Fruit fly (Drosophila melanogaster) whole organism, embryonic: ENCODE data around the gene r2d2.

Experiments used
- Blimp-1 ChIP-seq: fragments of 200-800 bp; sonication (Bioruptor generic); optimal IDR thresholded peaks from 3 replicates; lab custom pipeline; 2018; ENCODE audit warnings: missing biosample characterization, missing genetic modification characterization, mild to moderate bottlenecking, moderate library complexity, missing genetic modification reagents
- CG10209 ChIP-seq: fragments of 200-800 bp; sonication (Bioruptor generic); optimal IDR thresholded peaks from 3 replicates; lab custom pipeline; 2017; ENCODE audit warnings: missing biosample characterization, mild to moderate bottlenecking, missing genetic modification characterization, missing genetic modification reagents
- CG10274 ChIP-seq: fragments of 200-800 bp; sonication (Bioruptor generic); optimal IDR thresholded peaks from 3 replicates; lab custom pipeline; 2017; ENCODE audit warnings: missing biosample characterization, mild to moderate bottlenecking, missing genetic modification characterization
- CG10543 ChIP-seq: fragments of 200-800 bp; sonication (Bioruptor generic); optimal IDR thresholded peaks from 3 replicates; lab custom pipeline; 2017; ENCODE audit warnings: missing biosample characterization, mild to moderate bottlenecking, missing genetic modification characterization, moderate library complexity
- CG11093 ChIP-seq: fragments of 200-800 bp; sonication (Bioruptor generic); IDR thresholded peaks from 3 replicates; pipeline ENCODE4 v1.3.6; 2022; ENCODE audit warnings: missing biosample characterization, missing genetic modification characterization
- CG11247 ChIP-seq: fragments of 200-800 bp; sonication (Bioruptor generic); IDR thresholded peaks from 2 replicates; pipeline ENCODE4 v1.3.6; 2022; ENCODE audit warnings: missing biosample characterization, missing genetic modification characterization
- CG11456 ChIP-seq: fragments of 200-800 bp; sonication (Bioruptor generic); IDR thresholded peaks from 3 replicates; pipeline ENCODE4 v1.3.6; 2022; ENCODE audit warnings: missing biosample characterization, missing genetic modification characterization
- CG1233 ChIP-seq: fragments of 200-800 bp; sonication (Bioruptor generic); optimal IDR thresholded peaks from 4 replicates; lab custom pipeline; 2018; ENCODE audit warnings: missing biosample characterization, mild to moderate bottlenecking, missing genetic modification characterization
- CG13624 ChIP-seq: fragments of 200-800 bp; sonication (Bioruptor generic); optimal IDR thresholded peaks from 2 replicates; lab custom pipeline; 2016; ENCODE audit warnings: missing biosample characterization, missing genetic modification characterization
- CG15479 ChIP-seq: fragments of 200-800 bp; sonication (Bioruptor generic); optimal IDR thresholded peaks from 3 replicates; lab custom pipeline; 2019; ENCODE audit warnings: missing biosample characterization, mild to moderate bottlenecking, missing genetic modification characterization, moderate library complexity
- CG15696 ChIP-seq: fragments of 200-800 bp; sonication (Bioruptor generic); optimal IDR thresholded peaks from 2 replicates; lab custom pipeline; 2019; ENCODE audit warnings: missing biosample characterization, mild to moderate bottlenecking, missing genetic modification characterization, moderate library complexity
- CG17385 ChIP-seq: fragments of 200-800 bp; sonication (Bioruptor generic); optimal IDR thresholded peaks from 3 replicates; lab custom pipeline; 2018; ENCODE audit warnings: missing biosample characterization, mild to moderate bottlenecking, missing genetic modification characterization
- CG2120 ChIP-seq: fragments of 200-800 bp; sonication (Bioruptor generic); optimal IDR thresholded peaks from 3 replicates; lab custom pipeline; 2016; ENCODE audit warnings: missing biosample characterization, missing genetic modification characterization
- CG31441 ChIP-seq: fragments of 200-800 bp; sonication (Bioruptor generic); IDR thresholded peaks from 2 replicates; pipeline ENCODE4 v1.3.6; 2022; ENCODE audit warnings: missing biosample characterization, missing genetic modification characterization
- CG32532 ChIP-seq: fragments of 200-800 bp; sonication (Bioruptor generic); IDR thresholded peaks from 2 replicates; pipeline ENCODE4 v1.3.6; 2022; ENCODE audit warnings: missing biosample characterization, missing genetic modification characterization
- CG3726 ChIP-seq: fragments of 200-800 bp; sonication (Bioruptor generic); IDR thresholded peaks from 3 replicates; pipeline ENCODE4, ENCODE4 v1.3.6; 2022; ENCODE audit warnings: missing biosample characterization, missing genetic modification characterization
- CG4282 ChIP-seq: fragments of 200-800 bp; sonication (Bioruptor generic); optimal IDR thresholded peaks from 2 replicates; lab custom pipeline; 2016; ENCODE audit warnings: missing biosample characterization, missing genetic modification characterization
- CG4424 ChIP-seq: fragments of 200-800 bp; sonication (Bioruptor generic); optimal IDR thresholded peaks from 3 replicates; lab custom pipeline; 2016; ENCODE audit warnings: missing biosample characterization, missing genetic modification characterization
- CG5180 ChIP-seq: fragments of 200-800 bp; sonication (Bioruptor generic); optimal IDR thresholded peaks from 3 replicates; lab custom pipeline; 2017; ENCODE audit warnings: missing biosample characterization, missing genetic modification characterization, mild to moderate bottlenecking, moderate library complexity, missing genetic modification reagents
- CG6175 ChIP-seq: fragments of 200-800 bp; sonication (Bioruptor generic); IDR thresholded peaks from 3 replicates; pipeline ENCODE4 v1.3.6; 2022; ENCODE audit warnings: missing biosample characterization, missing genetic modification characterization
- CG6765 ChIP-seq: fragments of 200-800 bp; sonication (Bioruptor generic); optimal IDR thresholded peaks from 3 replicates; lab custom pipeline; 2017; ENCODE audit warnings: missing biosample characterization, mild to moderate bottlenecking, missing genetic modification characterization
- CG8281 ChIP-seq: fragments of 200-800 bp; sonication (Bioruptor generic); optimal IDR thresholded peaks from 2 replicates; lab custom pipeline; 2018; ENCODE audit warnings: missing biosample characterization, mild to moderate bottlenecking, missing genetic modification characterization, moderate library complexity
- CG8290 ChIP-seq, 3 experiments: fragments of 200-800 bp; sonication (Bioruptor generic); optimal IDR thresholded peaks; 2 replicates each; lab custom pipeline; 2016 to 2019; ENCODE audit warnings: missing biosample characterization in 3 of 3, missing genetic modification characterization in 3 of 3, mild to moderate bottlenecking in 2 of 3, moderate library complexity in 1 of 3
- CG8924 ChIP-seq: fragments of 200-800 bp; optimal IDR thresholded peaks from 3 replicates; lab custom pipeline; 2019; ENCODE audit warnings: missing biosample characterization, mild to moderate bottlenecking, missing genetic modification characterization, moderate library complexity
- CG9932 ChIP-seq: fragments of 200-800 bp; sonication (Bioruptor generic); IDR thresholded peaks from 2 replicates; pipeline ENCODE4 v1.3.6; 2022; ENCODE audit warnings: missing biosample characterization, missing genetic modification characterization
- Dip2 ChIP-seq: fragments of 200-800 bp; sonication (Bioruptor generic); IDR thresholded peaks from 2 replicates; pipeline ENCODE4 v1.3.6; 2022; ENCODE audit warnings: missing biosample characterization, missing genetic modification characterization
- Eip74EF ChIP-seq, 2 experiments: fragments of 200-800 bp in 1 of 2; fragments of >200 bp in 1 of 2; sonication (Bioruptor generic) in 1 of 2; optimal IDR thresholded peaks; 2 replicates each; lab custom pipeline; 2017 to 2019; ENCODE audit warnings: missing biosample characterization in 2 of 2, missing genetic modification characterization in 2 of 2, mild to moderate bottlenecking in 1 of 2, moderate library complexity in 1 of 2
- H2.0 ChIP-seq: fragments of 200-800 bp; sonication (Bioruptor generic); IDR thresholded peaks from 2 replicates; pipeline ENCODE4 v1.3.6; 2022; ENCODE audit warnings: missing biosample characterization, missing genetic modification characterization
- HHEX ChIP-seq: fragments of 200-800 bp; sonication (Bioruptor generic); optimal IDR thresholded peaks from 3 replicates; lab custom pipeline; 2017; ENCODE audit warnings: missing biosample characterization, mild to moderate bottlenecking, missing genetic modification characterization, missing genetic modification reagents
- Hand ChIP-seq: fragments of 200-800 bp; sonication (Bioruptor generic); optimal IDR thresholded peaks from 2 replicates; lab custom pipeline; 2017; ENCODE audit warnings: mild to moderate bottlenecking, missing biosample characterization, missing genetic modification reagents, missing genetic modification characterization
- Meics ChIP-seq: fragments of 200-800 bp; sonication (Bioruptor generic); optimal IDR thresholded peaks from 2 replicates; lab custom pipeline; 2017; ENCODE audit warnings: missing biosample characterization, mild to moderate bottlenecking, missing genetic modification characterization
- NC2α ChIP-seq: fragments of 200-800 bp; sonication (Bioruptor generic); optimal IDR thresholded peaks from 2 replicates; lab custom pipeline; 2016; ENCODE audit warnings: missing biosample characterization, missing genetic modification characterization
- Pdp1 ChIP-seq, 2 experiments: fragments of 200-800 bp; sonication (Bioruptor generic); optimal IDR thresholded peaks; 3 replicates each; lab custom pipeline; 2016; ENCODE audit warnings: missing biosample characterization in 2 of 2, missing genetic modification characterization in 2 of 2, mild to moderate bottlenecking in 1 of 2, moderate library complexity in 1 of 2
- Poxn ChIP-seq: fragments of 200-800 bp; sonication (Bioruptor generic); IDR thresholded peaks from 2 replicates; pipeline ENCODE4 v1.3.6; 2022; ENCODE audit warnings: missing biosample characterization, missing genetic modification characterization
- Side ChIP-seq: fragments of 200-800 bp; sonication (Bioruptor generic); optimal IDR thresholded peaks from 2 replicates; lab custom pipeline; 2016; ENCODE audit warnings: missing biosample characterization, missing genetic modification characterization
- caup ChIP-seq: fragments of 200-800 bp; sonication (Bioruptor generic); optimal IDR thresholded peaks from 3 replicates; lab custom pipeline; 2017; ENCODE audit warnings: missing biosample characterization, mild to moderate bottlenecking, missing genetic modification characterization, moderate library complexity; ENCODE audit not compliant: severe bottlenecking
- ci ChIP-seq: fragments of 200-800 bp; sonication (Bioruptor generic); IDR thresholded peaks from 3 replicates; pipeline ENCODE4 v1.3.6; 2022; ENCODE audit warnings: missing biosample characterization, missing genetic modification characterization
- crc ChIP-seq: fragments of 200-800 bp; sonication (Bioruptor generic); optimal IDR thresholded peaks from 2 replicates; lab custom pipeline; 2016; ENCODE audit warnings: missing biosample characterization, missing genetic modification characterization
- disco-r ChIP-seq: fragments of 200-800 bp; sonication (Bioruptor generic); optimal IDR thresholded peaks from 2 replicates; lab custom pipeline; 2016; ENCODE audit warnings: missing biosample characterization, missing genetic modification characterization
- dm ChIP-seq: fragments of 200-800 bp; sonication (Bioruptor generic); optimal IDR thresholded peaks from 3 replicates; lab custom pipeline; 2016; ENCODE audit warnings: missing biosample characterization, missing genetic modification characterization
- dmrt11E ChIP-seq: fragments of 200-800 bp; sonication (Bioruptor generic); optimal IDR thresholded peaks from 3 replicates; lab custom pipeline; 2018; ENCODE audit warnings: missing biosample characterization, mild to moderate bottlenecking, missing genetic modification characterization, moderate library complexity
- en ChIP-seq: fragments of 200-800 bp; sonication (Bioruptor generic); optimal IDR thresholded peaks from 2 replicates; lab custom pipeline; 2016; ENCODE audit warnings: missing biosample characterization, missing genetic modification characterization
- fd102C ChIP-seq: fragments of 200-800 bp; sonication (Bioruptor generic); optimal IDR thresholded peaks from 2 replicates; lab custom pipeline; 2018; ENCODE audit warnings: missing biosample characterization, mild to moderate bottlenecking, missing genetic modification characterization, moderate library complexity
- kni ChIP-seq: fragments of 200-800 bp; sonication (Bioruptor generic); optimal IDR thresholded peaks from 3 replicates; lab custom pipeline; 2017; ENCODE audit warnings: mild to moderate bottlenecking, missing biosample characterization, missing genetic modification reagents, missing genetic modification characterization
- pho ChIP-seq: fragments of 200-800 bp; sonication (Bioruptor generic); optimal IDR thresholded peaks from 2 replicates; lab custom pipeline; 2016; ENCODE audit warnings: missing biosample characterization, missing genetic modification characterization
- sd ChIP-seq: fragments of 200-800 bp; sonication (Bioruptor generic); optimal IDR thresholded peaks from 3 replicates; lab custom pipeline; 2018; ENCODE audit warnings: missing biosample characterization, mild to moderate bottlenecking, missing genetic modification characterization, moderate library complexity
- slou ChIP-seq: fragments of 200-800 bp; sonication (Bioruptor generic); optimal IDR thresholded peaks from 3 replicates; lab custom pipeline; 2016; ENCODE audit warnings: missing biosample characterization, missing genetic modification characterization
- slp2 ChIP-seq: fragments of 200-800 bp; sonication (Bioruptor generic); optimal IDR thresholded peaks from 2 replicates; lab custom pipeline; 2016; ENCODE audit warnings: missing biosample characterization, missing genetic modification characterization
- sug ChIP-seq: fragments of 200-800 bp; optimal IDR thresholded peaks from 2 replicates; lab custom pipeline; 2019; ENCODE audit warnings: missing biosample characterization, mild to moderate bottlenecking, missing genetic modification characterization, moderate library complexity

r2d2 gene

dm6 chr2L:7813357-7813756 lies 13.4 kb downstream of the r2d2 start (continued):
- TF ChIP-seq CG17385 (peak; percentile 30), Pdp1 (GFP tag; optimal IDR thresholded peaks at IDR 0.05; lab: Kevin White, UChicago) (peak in 1 of 2 experiments; percentile 21), Eip74EF (GFP tag; optimal IDR thresholded peaks at IDR 0.05; lab: Kevin White, UChicago) (peak in 1 of 2 experiments; percentile 28), H2.0 (no peak), CG10543 (GFP tag; lab: Kevin White, UChicago) (peak; percentile 86), Meics (GFP tag; lab: Kevin White, UChicago) (peak; percentile 69), CG10274 (GFP tag; lab: Kevin White, UChicago) (peak; percentile 14), CG32532 (GFP tag; lab: Robert Waterston, UW) (peak; percentile 33; the same call in 1 of the 2 replicates), HHEX (peak; percentile 77), sug (peak; percentile 70), CG15696 (peak; percentile 73), CG6765 (peak; percentile 73), disco-r (GFP tag; lab: Kevin White, UChicago) (no peak), CG15479 (GFP tag; lab: Kevin White, UChicago) (no peak), Blimp-1 (GFP tag; lab: Kevin White, UChicago) (peak; percentile 74), CG8924 (peak; percentile 54), CG10209 (GFP tag; lab: Kevin White, UChicago) (peak; percentile 37), CG13624 (GFP tag; lab: Kevin White, UChicago) (peak; percentile 61), CG4424 (GFP tag; lab: Kevin White, UChicago) (no peak), caup (GFP tag; lab: Kevin White, UChicago) (peak; percentile 52), Dip2 (no peak), CG8290 (GFP tag; optimal IDR thresholded peaks at IDR 0.05; lab: Kevin White, UChicago) (no peak), CG8290 (tag; optimal IDR thresholded peaks at IDR 0.05; lab: Kevin White, UChicago) (peak in 1 of 2 experiments; percentile 85), CG11456 (GFP tag; lab: Robert Waterston, UW) (peak; percentile 56; the same call in 1 of the 3 replicates), Hand (GFP tag; lab: Kevin White, UChicago) (peak; percentile 2), CG5180 (GFP tag; lab: Kevin White, UChicago) (peak; percentile 32), en (no peak), fd102C (GFP tag; lab: Kevin White, UChicago) (no peak), CG31441 (GFP tag; lab: Robert Waterston, UW) (no peak), Poxn (GFP tag; lab: Robert Waterston, UW) (no peak), CG9932 (GFP tag; lab: Robert Waterston, UW) (peak; percentile 49), CG3726 (no peak; the same call in 2 of the 3 replicates), ci (0 out of 3 replicates have a peak, but pooled peaks have one; percentile 30), kni (GFP tag; lab: Kevin White, UChicago) (peak; percentile 89), dmrt11E (tag; lab: Kevin White, UChicago) (peak; percentile 44), sd (tag; lab: Kevin White, UChicago) (peak; percentile 37), dm (GFP tag; lab: Kevin White, UChicago) (peak; percentile 31), NC2α (peak; percentile 42), CG11247 (peak; percentile 70), CG2120 (peak; percentile 30), slou (GFP tag; lab: Kevin White, UChicago) (peak; percentile 41), CG11093 (GFP tag; lab: Robert Waterston, UW) (0 out of 3 replicates have a peak, but pooled peaks have one; percentile 30), pho (peak; percentile 34), Side (GFP tag; lab: Kevin White, UChicago) (peak; percentile 62), CG1233 (GFP tag; lab: Kevin White, UChicago) (peak; percentile 81), crc (peak; percentile 3), CG6175 (GFP tag; lab: Robert Waterston, UW) (no peak), CG4282 (GFP tag; lab: Kevin White, UChicago) (peak; percentile 1), CG8281 (tag; lab: Kevin White, UChicago) (peak; percentile 42), slp2 (GFP tag; lab: Kevin White, UChicago) (no peak)
